Fruit fly (Drosophila melanogaster) whole organism, prepupa: Measurements from ENCODE around the gene CG12224.

Experiments used
- CG10631 ChIP-seq: fragments of 200-800 bp; sonication (Bioruptor generic); optimal IDR thresholded peaks from 2 replicates; lab custom pipeline; 2016; ENCODE audit warnings: missing biosample characterization, missing genetic modification characterization
- CG11294 ChIP-seq: fragments of 200-800 bp; sonication (Bioruptor generic); IDR thresholded peaks from 2 replicates; pipeline ENCODE4 v1.3.6; 2022; ENCODE audit warnings: missing biosample characterization, missing genetic modification characterization
- CG1621 ChIP-seq: fragments of 200-800 bp; sonication (Bioruptor generic); optimal IDR thresholded peaks from 3 replicates; lab custom pipeline; 2018; ENCODE audit warnings: missing biosample characterization, mild to moderate bottlenecking, missing genetic modification characterization
- CG3919 ChIP-seq: fragments of 200-800 bp; sonication (Bioruptor generic); optimal IDR thresholded peaks from 3 replicates; lab custom pipeline; 2016; ENCODE audit warnings: missing biosample characterization, missing genetic modification characterization
- CG9139 ChIP-seq: fragments of 200-800 bp; sonication (Bioruptor generic); optimal IDR thresholded peaks from 3 replicates; lab custom pipeline; 2017; ENCODE audit warnings: missing biosample characterization, mild to moderate bottlenecking, missing genetic modification characterization
- Eip93F ChIP-seq: fragments of 200-800 bp; sonication (Bioruptor generic); optimal IDR thresholded peaks from 2 replicates; lab custom pipeline; 2016; ENCODE audit warnings: missing biosample characterization, mild to moderate bottlenecking, missing genetic modification characterization
- OdsH ChIP-seq: fragments of 200-800 bp; sonication (Bioruptor generic); optimal IDR thresholded peaks from 3 replicates; lab custom pipeline; 2016; ENCODE audit warnings: missing biosample characterization, missing genetic modification characterization
- Sox15 ChIP-seq: fragments of 200-800 bp; sonication (Bioruptor generic); optimal IDR thresholded peaks from 3 replicates; lab custom pipeline; 2016; ENCODE audit warnings: missing biosample characterization, missing genetic modification characterization
- dsx ChIP-seq: fragments of 200-800 bp; optimal IDR thresholded peaks from 3 replicates; lab custom pipeline; 2019; ENCODE audit warnings: missing biosample characterization, mild to moderate bottlenecking, missing genetic modification characterization, moderate library complexity; ENCODE audit not compliant: poor library complexity, severe bottlenecking
- spab ChIP-seq: fragments of 200-800 bp; sonication (Bioruptor generic); optimal IDR thresholded peaks from 2 replicates; lab custom pipeline; 2017; ENCODE audit warnings: missing biosample characterization, mild to moderate bottlenecking, missing genetic modification characterization, missing genetic modification reagents

DNA sequence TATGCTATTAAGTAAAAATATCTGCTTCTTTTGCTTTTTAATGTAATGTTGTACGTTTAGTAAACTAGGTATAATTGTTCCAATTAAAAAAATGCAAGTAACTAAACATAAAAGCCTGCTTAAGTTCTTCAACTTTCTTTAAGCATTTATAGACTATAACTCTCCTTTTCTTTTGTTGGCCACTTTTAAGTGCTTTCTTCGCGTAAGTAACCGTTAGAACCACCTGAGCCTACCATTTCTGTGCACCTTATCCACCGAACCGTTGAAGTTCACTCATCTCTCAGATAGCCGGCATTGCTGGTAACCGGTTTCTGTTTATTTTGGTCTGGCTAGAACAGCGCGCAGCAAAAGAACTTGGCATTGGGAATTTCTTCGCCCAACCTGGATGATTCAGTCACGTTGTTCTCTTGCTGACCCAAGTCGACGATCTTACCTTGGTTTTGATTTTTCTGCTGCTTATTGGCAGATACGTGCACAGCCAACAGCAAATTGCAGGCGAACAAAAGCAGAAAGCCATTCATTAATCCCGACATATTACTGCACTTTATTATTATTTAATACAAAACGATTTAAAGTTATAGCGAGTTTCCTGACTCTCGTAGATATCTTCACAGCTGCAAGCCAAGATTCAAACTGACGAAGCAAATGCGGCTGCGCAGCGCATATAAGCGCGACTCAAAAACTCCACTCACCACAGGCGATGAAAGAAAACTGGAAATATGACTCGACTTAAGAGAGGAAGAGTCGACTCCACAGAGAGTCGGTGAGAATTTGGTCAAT is 5.1 kb downstream of the CG12224 start, which contains the start of gene CG10005:
- peak; percentile 59 for TF ChIP-seq CG9139 (GFP tag; lab: Kevin White, UChicago)
- no peak for TF ChIP-seq Eip93F (GFP tag; lab: Kevin White, UChicago)
- TF ChIP-seq spab (GFP tag; lab: Kevin White, UChicago): no peak
- TF ChIP-seq dsx (GFP tag; lab: Kevin White, UChicago): peak; percentile 15
- no peak for TF ChIP-seq CG11294
- no peak for TF ChIP-seq CG3919 (GFP tag; lab: Kevin White, UChicago)
- no peak for TF ChIP-seq CG1621 (tag; lab: Kevin White, UChicago)
- TF ChIP-seq OdsH: no peak
- TF ChIP-seq CG10631: no peak
- TF ChIP-seq Sox15 (GFP tag; lab: Kevin White, UChicago): no peak
